Worm (Caenorhabditis elegans) whole organism, early embryonic: ENCODE measurements around the gene str-68.
"Not testable (repeated sequence)": the region's sequence is repeated elsewhere in the genome, so short reads cannot be mapped to it uniquely, and the experiment has no call there.

Source experiments
- B0310.2 ChIP-seq: sonication (generic microtip); optimal IDR thresholded peaks from 2 replicates; lab custom pipeline; 2016; ENCODE audit warnings: mild to moderate bottlenecking, missing genetic modification characterization, missing compliant biosample characterization
- F13C5.2 ChIP-seq: sonication (generic microtip); optimal IDR thresholded peaks from 2 replicates; lab custom pipeline; 2017; ENCODE audit warnings: mild to moderate bottlenecking, missing genetic modification characterization, inconsistent platforms, missing compliant biosample characterization
- aly-1 ChIP-seq: sonication (generic microtip); optimal IDR thresholded peaks from 2 replicates; lab custom pipeline; 2016; ENCODE audit warnings: missing genetic modification characterization, missing compliant biosample characterization
- ama-1 ChIP-seq: fragments of 150-350 bp; optimal IDR thresholded peaks from 2 replicates; lab custom pipeline; 2014
- ceh-13 ChIP-seq: fragments of 200-800 bp; sonication (Bioruptor generic); optimal IDR thresholded peaks from 2 replicates; lab custom pipeline; 2018; ENCODE audit warnings: mild to moderate bottlenecking, missing genetic modification characterization, missing compliant biosample characterization
- ceh-36 ChIP-seq: sonication (generic microtip); optimal IDR thresholded peaks from 2 replicates; lab custom pipeline; 2016; ENCODE audit warnings: missing genetic modification characterization, inconsistent platforms, missing compliant biosample characterization
- ets-7 ChIP-seq: sonication (generic microtip); optimal IDR thresholded peaks from 2 replicates; lab custom pipeline; 2016; ENCODE audit warnings: missing genotype, missing genetic modification characterization, missing compliant biosample characterization
- flt-1 ChIP-seq: fragments of 200-800 bp; sonication (Bioruptor generic); IDR thresholded peaks from 2 replicates; pipeline ENCODE4 v1.3.6; 2022; ENCODE audit warnings: missing genetic modification characterization, missing compliant biosample characterization
- hmbx-1 ChIP-seq: sonication (generic microtip); optimal IDR thresholded peaks from 2 replicates; lab custom pipeline; 2016; ENCODE audit warnings: mild to moderate bottlenecking, missing genetic modification characterization, missing compliant biosample characterization
- hmg-4 ChIP-seq: fragments of 200-800 bp; sonication (Bioruptor generic); optimal IDR thresholded peaks from 2 replicates; lab custom pipeline; 2018; ENCODE audit warnings: mild to moderate bottlenecking, missing genetic modification characterization, missing compliant biosample characterization
- hnd-1 ChIP-seq: sonication (generic microtip); optimal IDR thresholded peaks from 2 replicates; lab custom pipeline; 2016; ENCODE audit warnings: missing genetic modification characterization, missing compliant biosample characterization
- pes-1 ChIP-seq: fragments of 200-800 bp; sonication (Bioruptor generic); IDR thresholded peaks from 2 replicates; pipeline ENCODE4 v1.3.6; 2022; ENCODE audit warnings: missing genetic modification reagents, missing genetic modification characterization, missing compliant biosample characterization
- scrt-1 ChIP-seq: fragments of 200-800 bp; sonication (Bioruptor generic); IDR thresholded peaks from 2 replicates; pipeline ENCODE4 v1.3.6; 2022; ENCODE audit warnings: missing genetic modification characterization, missing compliant biosample characterization
- sea-1 ChIP-seq: fragments of 200-800 bp; sonication (Bioruptor generic); conservative IDR thresholded peaks from 2 replicates; pipeline ENCODE4 v1.3.6; 2022; ENCODE audit warnings: missing genetic modification characterization, missing compliant biosample characterization
- tbx-11 ChIP-seq: fragments of 200-800 bp; sonication (Bioruptor generic); IDR thresholded peaks from 2 replicates; pipeline ENCODE4 v1.3.6; 2022; ENCODE audit warnings: missing genetic modification characterization, missing compliant biosample characterization
- tbx-37 ChIP-seq: fragments of 200-800 bp; sonication (Bioruptor generic); conservative IDR thresholded peaks from 2 replicates; pipeline ENCODE4 v1.3.6; 2022; ENCODE audit warnings: missing genetic modification reagents, missing genetic modification characterization, missing compliant biosample characterization
- tra-4 ChIP-seq: sonication (generic microtip); optimal IDR thresholded peaks from 2 replicates; lab custom pipeline; 2017; ENCODE audit warnings: missing genetic modification characterization, missing compliant biosample characterization

str-68 gene

ce11 chrV:3071548-3071947 lies 35.8 kb downstream of the str-68 start, which contains the start of gene C50H11.13:
TSS of gene C50H11.13 (minus strand) at chrV:3071648.
- TF ChIP-seq flt-1 (no peak), scrt-1 (GFP tag; lab: Robert Waterston, UW) (no peak), ceh-36 (tag; lab: Kevin White, UChicago) (no peak), hmbx-1 (tag; lab: Kevin White, UChicago) (no peak), sea-1 (GFP tag; lab: Robert Waterston, UW) (no peak), ets-7 (no peak), tra-4 (no peak), hnd-1 (tag; lab: Kevin White, UChicago) (no peak), ama-1 (lab: Kevin White, UChicago) (no peak), B0310.2 (no peak), F13C5.2 (tag; lab: Kevin White, UChicago) (no peak), aly-1 (tag; lab: Kevin White, UChicago) (no peak), tbx-37 (GFP tag; lab: Robert Waterston, UW) (no peak), pes-1 (GFP tag; lab: Robert Waterston, UW) (no peak), ceh-13 (no peak), tbx-11 (GFP tag; lab: Robert Waterston, UW) (no peak), hmg-4 (GFP tag; lab: Kevin White, UChicago) (no peak)

ce11 chrV:3069101-3069500 lies 38.2 kb downstream of the str-68 start, which contains the start of gene str-40:
TSS of gene str-40 (minus strand) at chrV:3069201.
- no peak for TF ChIP-seq sea-1 (GFP tag; lab: Robert Waterston, UW)
- no peak for TF ChIP-seq ceh-13
- no peak for TF ChIP-seq ets-7
- no peak for TF ChIP-seq B0310.2

- no peak for TF ChIP-seq scrt-1 (GFP tag; lab: Robert Waterston, UW)
Measured at ce11 chrV:3065928-3066327, 41.4 kb downstream of the str-68 start, which contains the start of gene srh-185. TSS of gene srh-185 (plus strand) at chrV:3066228.

ce11 chrV:3064418-3064817 lies 42.9 kb downstream of the str-68 start, which contains the start of gene srt-16:
TSS of gene srt-16 (minus strand) at chrV:3064518.
- TF ChIP-seq B0310.2; hmbx-1 (tag; lab: Kevin White, UChicago); flt-1: not testable (repeated sequence)

ce11 chrV:3062078-3062477 lies 45.3 kb downstream of the str-68 start, which contains the start of gene srt-15:
TSS of gene srt-15 (minus strand) at chrV:3062178.
- TF ChIP-seq hmbx-1 (tag; lab: Kevin White, UChicago) (no peak), F13C5.2 (tag; lab: Kevin White, UChicago) (no peak), ceh-13 (no peak), hnd-1 (tag; lab: Kevin White, UChicago) (no peak), hmg-4 (GFP tag; lab: Kevin White, UChicago) (no peak), flt-1 (no peak), tbx-11 (GFP tag; lab: Robert Waterston, UW) (no peak), scrt-1 (GFP tag; lab: Robert Waterston, UW) (no peak), ets-7 (no peak), ama-1 (lab: Kevin White, UChicago) (no peak), pes-1 (GFP tag; lab: Robert Waterston, UW) (no peak), tbx-37 (GFP tag; lab: Robert Waterston, UW) (no peak), ceh-36 (tag; lab: Kevin White, UChicago) (no peak), B0310.2 (no peak)

ce11 chrV:3058996-3059395 lies 48.4 kb downstream of the str-68 start, which contains the start of gene str-244:
TSS of gene str-244 (minus strand) at chrV:3059096.
- TF ChIP-seq tbx-37 (GFP tag; lab: Robert Waterston, UW) (no peak), ama-1 (lab: Kevin White, UChicago) (no peak), ets-7 (no peak), sea-1 (GFP tag; lab: Robert Waterston, UW) (no peak), ceh-13 (no peak), tbx-11 (GFP tag; lab: Robert Waterston, UW) (no peak), hnd-1 (tag; lab: Kevin White, UChicago) (no peak), hmg-4 (GFP tag; lab: Kevin White, UChicago) (no peak), hmbx-1 (tag; lab: Kevin White, UChicago) (no peak), scrt-1 (GFP tag; lab: Robert Waterston, UW) (no peak), B0310.2 (no peak), tra-4 (no peak)
